Worm (Caenorhabditis elegans) whole organism, young adult: Measurements from ENCODE around the gene F10E7.6.

ENCODE experiments used
- B0019.2 ChIP-seq: fragments of 200-800 bp; sonication (Bioruptor generic); conservative IDR thresholded peaks from 2 replicates; pipeline ENCODE4 v1.3.6; 2022; ENCODE audit warnings: missing genetic modification reagents, missing genetic modification characterization, missing compliant biosample characterization
- C06A6.2 ChIP-seq: fragments of 200-800 bp; sonication (Bioruptor generic); conservative IDR thresholded peaks from 2 replicates; pipeline ENCODE4 v1.3.6; 2022; ENCODE audit warnings: missing genetic modification characterization, missing compliant biosample characterization
- Y56A3A.18 ChIP-seq: fragments of 200-800 bp; sonication (Bioruptor generic); IDR thresholded peaks from 2 replicates; pipeline ENCODE4 v1.3.6; 2022; ENCODE audit warnings: missing genetic modification reagents, missing genetic modification characterization, missing compliant biosample characterization
- attf-5 ChIP-seq: fragments of 200-800 bp; sonication (Bioruptor generic); optimal IDR thresholded peaks from 2 replicates; lab custom pipeline; 2018; ENCODE audit warnings: mild to moderate bottlenecking, missing genetic modification characterization, missing compliant biosample characterization
- cebp-2 ChIP-seq: fragments of 200-800 bp; sonication (Bioruptor generic); IDR thresholded peaks from 2 replicates; pipeline ENCODE4 v1.3.6; 2022; ENCODE audit warnings: missing genetic modification characterization, missing compliant biosample characterization
- ets-4 ChIP-seq: fragments of 200-800 bp; sonication (Bioruptor generic); optimal IDR thresholded peaks from 2 replicates; lab custom pipeline; 2018; ENCODE audit warnings: mild to moderate bottlenecking, missing genetic modification characterization, missing compliant biosample characterization
- lin-35 ChIP-seq, 3 experiments: fragments of 150-350 bp in 2 of 3; sonication (generic microtip) in 1 of 3; optimal IDR thresholded peaks; 2 replicates each; lab custom pipeline; 2014 to 2018; ENCODE audit warnings: missing biosample characterization in 3 of 3, missing genetic modification characterization in 3 of 3, missing genetic modification reagents in 3 of 3
- snpc-3.4 ChIP-seq: sonication (generic microtip); optimal IDR thresholded peaks from 2 replicates; lab custom pipeline; 2017; ENCODE audit warnings: missing genetic modification characterization, mild to moderate bottlenecking, missing compliant biosample characterization, antibody characterized with exemption, moderate library complexity, missing genotype, missing genetic modification reagents
- zim-3 ChIP-seq: sonication (generic microtip); optimal IDR thresholded peaks from 2 replicates; lab custom pipeline; 2017; ENCODE audit warnings: mild to moderate bottlenecking, missing genetic modification characterization, moderate library complexity, missing compliant biosample characterization
- ztf-22 ChIP-seq: fragments of 200-800 bp; sonication (Bioruptor generic); optimal IDR thresholded peaks from 2 replicates; lab custom pipeline; 2018; ENCODE audit warnings: mild to moderate bottlenecking, missing genetic modification characterization, moderate library complexity, missing compliant biosample characterization
- ztf-3 ChIP-seq: fragments of 200-800 bp; sonication (Bioruptor generic); optimal IDR thresholded peaks from 2 replicates; lab custom pipeline; 2018; ENCODE audit warnings: mild to moderate bottlenecking, missing genetic modification characterization, missing compliant biosample characterization

The F10E7.6 gene

DNA sequence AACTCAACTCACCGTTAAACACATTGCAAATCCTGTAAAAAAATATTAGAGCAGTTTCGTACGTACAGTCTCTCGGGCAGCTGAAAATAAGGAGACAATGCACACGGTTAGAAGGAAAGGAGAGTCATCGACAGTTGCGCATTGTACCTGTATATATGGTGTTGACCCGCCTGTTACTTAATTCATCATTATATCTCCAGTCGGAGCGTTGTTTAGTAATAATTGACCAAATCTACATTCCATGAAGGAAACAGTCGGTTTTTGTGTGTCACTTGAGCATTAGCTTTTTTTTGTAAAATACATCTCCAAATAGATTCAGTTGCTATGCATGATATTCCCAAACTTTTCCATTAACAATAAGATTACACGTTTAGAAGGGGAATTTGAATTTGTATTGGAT lies 48.6 kb downstream of the F10E7.6 start, which contains the start of gene C27H5.12:
C27H5.12 (minus strand) TSS at position 101 of the 400 bp plus-strand sequence.
- TF ChIP-seq lin-35 (GFP tag; optimal IDR thresholded peaks at IDR 0.05; lab: Kevin White, UChicago) (no peak), ets-4 (no peak), ztf-22 (no peak), attf-5 (GFP tag; lab: Kevin White, UChicago) (no peak), Y56A3A.18 (GFP tag; lab: Robert Waterston, UW) (no peak), C06A6.2 (GFP tag; lab: Robert Waterston, UW) (no peak), B0019.2 (no peak), zim-3 (tag; lab: Kevin White, UChicago) (no peak), ztf-3 (GFP tag; lab: Kevin White, UChicago) (no peak), snpc-3.4 (no peak), cebp-2 (GFP tag; lab: Robert Waterston, UW) (no peak)
- TF ChIP-seq, all 124 proteins: peak for 0
